Worm (Caenorhabditis elegans): ENCODE data around the gene T26C5.4.

DNA sequence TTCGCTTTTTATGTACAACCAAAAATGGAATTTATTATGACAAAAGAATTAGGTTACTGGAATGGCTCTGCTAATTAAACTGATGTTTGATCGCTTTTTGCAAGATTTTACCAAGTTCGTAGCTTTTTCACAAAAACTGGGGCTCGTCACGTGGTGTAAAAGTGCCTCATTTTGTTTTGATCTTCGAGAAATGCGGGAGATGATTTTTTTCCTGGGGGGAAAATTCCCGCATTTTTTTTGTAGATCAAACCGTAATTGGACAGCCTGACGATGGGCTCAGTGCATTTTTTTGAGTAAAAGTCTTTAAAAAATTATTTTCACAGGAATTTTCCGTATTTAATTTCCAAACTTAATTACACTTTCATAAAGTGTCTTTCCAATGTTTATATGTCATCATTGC is 38.8 kb upstream of the T26C5.4 start:
- TF ChIP-seq ama-1 (optimal IDR thresholded peaks at IDR 0.05) = no peak
- no peak for TF ChIP-seq hnd-1 (tag; optimal IDR thresholded peaks at IDR 0.05)
- no peak for TF ChIP-seq hmg-4 (GFP tag; optimal IDR thresholded peaks at IDR 0.05)
- no peak for TF ChIP-seq flt-1 (GFP tag; IDR thresholded peaks at IDR 0.05)
- TF ChIP-seq ets-7 (tag; optimal IDR thresholded peaks at IDR 0.05) = no peak
- no peak for TF ChIP-seq hmbx-1 (tag; optimal IDR thresholded peaks at IDR 0.05)
- TF ChIP-seq scrt-1 (GFP tag; IDR thresholded peaks at IDR 0.05) = no peak
- TF ChIP-seq B0310.2 (tag; optimal IDR thresholded peaks at IDR 0.05) = no peak
- no peak for TF ChIP-seq aly-1 (tag; optimal IDR thresholded peaks at IDR 0.05)
